Fruit fly (Drosophila melanogaster): Measurements from ENCODE around the gene Cyp4d14.

DNA sequence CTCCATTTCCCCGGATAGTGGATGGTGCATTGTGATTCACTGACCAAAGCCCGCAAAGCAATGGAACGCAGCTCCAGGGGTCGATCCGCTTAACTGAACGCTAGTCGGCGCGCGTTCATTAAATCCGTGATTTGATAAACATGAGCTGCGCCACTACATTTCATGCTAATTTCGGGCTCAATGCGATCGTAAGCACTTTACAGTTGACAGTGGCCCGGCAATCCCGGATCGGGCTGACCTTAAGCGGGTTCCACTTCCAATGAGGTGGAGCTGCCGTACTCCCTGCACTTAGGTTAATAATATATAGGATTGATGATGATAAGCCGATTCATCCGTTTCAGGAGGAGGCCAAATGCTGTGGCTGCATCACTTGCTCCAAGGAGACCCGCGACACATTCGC lies 28.7 kb upstream of the Cyp4d14 start, which contains the start of gene FarO:
- TF ChIP-seq eg (GFP tag; IDR thresholded peaks at IDR 0.05), result no peak
- no peak for TF ChIP-seq CG7368 (GFP tag; optimal IDR thresholded peaks at IDR 0.05)
- TF ChIP-seq OdsH (GFP tag; optimal IDR thresholded peaks at IDR 0.05), result no peak
- TF ChIP-seq CG16779 (tag; optimal IDR thresholded peaks at IDR 0.05), result no peak
